Worm (Caenorhabditis elegans) whole organism, L1 larva: Measurements from ENCODE around the gene srlf-3.

ENCODE experiments used
- C04F5.9 ChIP-seq: sonication (generic microtip); optimal IDR thresholded peaks from 2 replicates; lab custom pipeline; 2016; ENCODE audit warnings: missing genetic modification characterization, missing compliant biosample characterization
- C34B4.2 ChIP-seq: sonication (generic microtip); optimal IDR thresholded peaks from 2 replicates; lab custom pipeline; 2017; ENCODE audit warnings: mild to moderate bottlenecking, missing genetic modification characterization, missing compliant biosample characterization
- aha-1 ChIP-seq: fragments of 150-350 bp; optimal IDR thresholded peaks from 2 replicates; lab custom pipeline; 2014; ENCODE audit warnings: missing biosample characterization, missing genetic modification characterization
- aly-2 ChIP-seq: fragments of 150-350 bp; optimal IDR thresholded peaks from 2 replicates; lab custom pipeline; 2014; ENCODE audit warnings: missing biosample characterization, missing genetic modification characterization
- blmp-1 ChIP-seq: fragments of 150-350 bp; optimal IDR thresholded peaks from 2 replicates; lab custom pipeline; 2014; ENCODE audit warnings: missing biosample characterization, missing genetic modification characterization
- ceh-8 ChIP-seq: fragments of 200-800 bp; sonication (Bioruptor generic); optimal IDR thresholded peaks from 2 replicates; lab custom pipeline; 2018; ENCODE audit warnings: mild to moderate bottlenecking, missing genetic modification characterization, moderate library complexity, missing compliant biosample characterization
- ceh-82 ChIP-seq, 3 experiments: fragments of 150-350 bp in 1 of 3; sonication (generic microtip) in 2 of 3; optimal IDR thresholded peaks; 2 replicates each; lab custom pipeline; 2014 to 2017; ENCODE audit warnings: missing biosample characterization in 3 of 3, missing genetic modification characterization in 3 of 3
- ceh-88 ChIP-seq: fragments of 200-800 bp; sonication (Bioruptor generic); IDR thresholded peaks from 2 replicates; pipeline ENCODE4 v1.3.6; 2022; ENCODE audit warnings: missing genetic modification characterization, missing compliant biosample characterization
- dsc-1 ChIP-seq: sonication (generic microtip); optimal IDR thresholded peaks from 2 replicates; lab custom pipeline; 2016; ENCODE audit warnings: mild to moderate bottlenecking, missing genetic modification characterization, missing compliant biosample characterization
- efl-1 ChIP-seq, 4 experiments: fragments of 150-350 bp; optimal IDR thresholded peaks in 3 of 4; peaks in 1 of 4; 1 replicate in 1 of 4; 2 replicates in 3 of 4; lab custom pipeline; 2014; ENCODE audit warnings: missing biosample characterization in 2 of 4, missing genetic modification characterization in 2 of 4, missing genetic modification reagents in 2 of 4
- efl-3 ChIP-seq: fragments of 200-800 bp; sonication (Bioruptor generic); optimal IDR thresholded peaks from 2 replicates; lab custom pipeline; 2018; ENCODE audit warnings: mild to moderate bottlenecking, missing genetic modification characterization, missing compliant biosample characterization
- elt-2 ChIP-seq: sonication (generic microtip); optimal IDR thresholded peaks from 2 replicates; lab custom pipeline; 2016; ENCODE audit warnings: missing genetic modification characterization, mild to moderate bottlenecking, inconsistent platforms, missing compliant biosample characterization, missing genetic modification reagents
- elt-3 ChIP-seq, 6 experiments: fragments of 150-350 bp in 1 of 6; sonication (generic microtip); optimal IDR thresholded peaks; 2 replicates each; lab custom pipeline; 2017 to 2018; ENCODE audit warnings: missing biosample characterization in 6 of 6, missing genetic modification characterization in 6 of 6, inconsistent platforms in 1 of 6
- ets-5 ChIP-seq: fragments of 200-800 bp; sonication (Bioruptor generic); IDR thresholded peaks from 2 replicates; pipeline ENCODE4 v1.3.6; 2022; ENCODE audit warnings: missing genetic modification characterization, missing compliant biosample characterization
- fkh-10 ChIP-seq: sonication (generic microtip); optimal IDR thresholded peaks from 2 replicates; lab custom pipeline; 2017; ENCODE audit warnings: missing biosample characterization, missing genetic modification reagents, missing genetic modification characterization
- fkh-8 ChIP-seq: sonication (generic microtip); optimal IDR thresholded peaks from 2 replicates; lab custom pipeline; 2016; ENCODE audit warnings: mild to moderate bottlenecking, missing genetic modification characterization, missing compliant biosample characterization
- fos-1 ChIP-seq: fragments of 150-350 bp; optimal IDR thresholded peaks from 2 replicates; lab custom pipeline; 2014; ENCODE audit warnings: missing biosample characterization, missing genetic modification characterization
- hlh-4 ChIP-seq: sonication (generic microtip); optimal IDR thresholded peaks from 2 replicates; lab custom pipeline; 2016; ENCODE audit warnings: mild to moderate bottlenecking, missing genetic modification characterization, missing compliant biosample characterization
- hpl-2 ChIP-seq: fragments of 150-350 bp; optimal IDR thresholded peaks from 2 replicates; lab custom pipeline; 2014; ENCODE audit warnings: missing biosample characterization, missing genetic modification reagents, missing genetic modification characterization
- irx-1 ChIP-seq: sonication (generic microtip); optimal IDR thresholded peaks from 2 replicates; lab custom pipeline; 2016; ENCODE audit warnings: missing genetic modification characterization, missing compliant biosample characterization
- isw-1 ChIP-seq: fragments of 200-800 bp; sonication (Bioruptor generic); IDR thresholded peaks from 2 replicates; pipeline ENCODE4 v1.3.6; 2022; ENCODE audit warnings: missing genetic modification characterization, missing compliant biosample characterization
- lin-14 ChIP-seq: fragments of 200-800 bp; sonication (Bioruptor generic); optimal IDR thresholded peaks from 2 replicates; lab custom pipeline; 2018; ENCODE audit warnings: mild to moderate bottlenecking, missing genetic modification characterization, moderate library complexity, missing compliant biosample characterization
- lin-15B ChIP-seq: fragments of 150-350 bp; sonication (generic microtip); optimal IDR thresholded peaks from 3 replicates; lab custom pipeline; 2014; ENCODE audit warnings: missing biosample characterization, missing genetic modification characterization
- lin-35 ChIP-seq, 2 experiments: fragments of 150-350 bp; optimal IDR thresholded peaks; 2 replicates each; lab custom pipeline; 2014; ENCODE audit warnings: missing biosample characterization in 2 of 2, missing genetic modification characterization in 2 of 2, missing genetic modification reagents in 2 of 2
- lin-39 ChIP-seq: fragments of 150-350 bp; optimal IDR thresholded peaks from 2 replicates; lab custom pipeline; 2014; ENCODE audit warnings: missing biosample characterization, missing genetic modification reagents, missing genetic modification characterization
- lsy-2 ChIP-seq, 2 experiments: fragments of 150-350 bp; optimal IDR thresholded peaks; 2 replicates each; lab custom pipeline; 2014; ENCODE audit warnings: missing biosample characterization in 2 of 2, missing genetic modification characterization in 2 of 2
- mab-9 ChIP-seq: fragments of 200-800 bp; sonication (Bioruptor generic); IDR thresholded peaks from 2 replicates; pipeline ENCODE4 v1.3.6; 2022; ENCODE audit warnings: missing genetic modification reagents, missing genetic modification characterization, missing compliant biosample characterization
- nhr-12 ChIP-seq: sonication (generic microtip); optimal IDR thresholded peaks from 2 replicates; lab custom pipeline; 2017; ENCODE audit warnings: missing biosample characterization, missing genetic modification characterization
- nhr-19 ChIP-seq: fragments of 200-800 bp; sonication (Bioruptor generic); conservative IDR thresholded peaks from 2 replicates; pipeline ENCODE4 v1.3.6; 2022; ENCODE audit warnings: missing genetic modification characterization, missing compliant biosample characterization
- nhr-20 ChIP-seq: sonication (generic microtip); optimal IDR thresholded peaks from 2 replicates; lab custom pipeline; 2016; ENCODE audit warnings: mild to moderate bottlenecking, missing genetic modification characterization, missing compliant biosample characterization
- nhr-28 ChIP-seq: fragments of 150-350 bp; optimal IDR thresholded peaks from 2 replicates; lab custom pipeline; 2014; ENCODE audit warnings: missing biosample characterization, missing genetic modification characterization
- nhr-71 ChIP-seq: sonication (generic microtip); optimal IDR thresholded peaks from 2 replicates; lab custom pipeline; 2016; ENCODE audit warnings: mild to moderate bottlenecking, missing genetic modification characterization, moderate library complexity, missing compliant biosample characterization
- nhr-90 ChIP-seq: sonication (generic microtip); optimal IDR thresholded peaks from 2 replicates; lab custom pipeline; 2016; ENCODE audit warnings: mild to moderate bottlenecking, missing genetic modification characterization, missing compliant biosample characterization; ENCODE audit not compliant: poor library complexity
- pax-3 ChIP-seq: fragments of 200-800 bp; sonication (Bioruptor generic); optimal IDR thresholded peaks from 2 replicates; lab custom pipeline; 2018; ENCODE audit warnings: mild to moderate bottlenecking, missing genetic modification characterization, moderate library complexity, missing compliant biosample characterization
- pqm-1 ChIP-seq: sonication (generic microtip); optimal IDR thresholded peaks from 3 replicates; lab custom pipeline; 2017; ENCODE audit warnings: missing biosample characterization, missing genetic modification characterization
- snpc-4 ChIP-seq: fragments of 150-350 bp; optimal IDR thresholded peaks from 2 replicates; lab custom pipeline; 2014; ENCODE audit warnings: missing biosample characterization, missing genetic modification characterization
- snu-23 ChIP-seq: sonication (generic microtip); optimal IDR thresholded peaks from 2 replicates; lab custom pipeline; 2016; ENCODE audit warnings: missing genetic modification characterization, missing compliant biosample characterization
- tbx-2 ChIP-seq: sonication (generic microtip); optimal IDR thresholded peaks from 2 replicates; lab custom pipeline; 2016; ENCODE audit warnings: missing genetic modification characterization, missing compliant biosample characterization
- unc-30 ChIP-seq: sonication (generic microtip); optimal IDR thresholded peaks from 2 replicates; lab custom pipeline; 2017; ENCODE audit warnings: missing biosample characterization, missing genetic modification characterization
- unc-62 ChIP-seq: fragments of 150-350 bp; optimal IDR thresholded peaks from 2 replicates; lab custom pipeline; 2014; ENCODE audit warnings: missing biosample characterization, missing genetic modification reagents, missing genetic modification characterization

srlf-3 gene

ce11 chrIV:8450534-8450933 lies 36.7 kb upstream of the srlf-3 start (continued):
- TF ChIP-seq nhr-90 (tag; lab: Kevin White, UChicago) (peak; percentile 1), irx-1 (tag; lab: Kevin White, UChicago) (no peak), lsy-2 (tag; optimal IDR thresholded peaks at IDR 0.05; lab: Kevin White, UChicago) (peak in 1 of 2 experiments; percentile 12), dsc-1 (tag; lab: Kevin White, UChicago) (no peak), lin-39 (no peak), fkh-8 (tag; lab: Kevin White, UChicago) (no peak), nhr-20 (no peak), snpc-4 (tag; lab: Kevin White, UChicago) (no peak), lin-15B (tag; lab: Kevin White, UChicago) (no peak), ceh-8 (GFP tag; lab: Kevin White, UChicago) (no peak), aha-1 (tag; lab: Kevin White, UChicago) (no peak), unc-62 (no peak)
- TF ChIP-seq, all 84 proteins: peak for 9

ce11 chrIV:8451709-8452248 lies 35.5 kb upstream of the srlf-3 start, which contains the start of gene eppl-1:
Gene eppl-1 (minus strand): TSS chrIV:8451759.
- no peak for TF ChIP-seq isw-1
- TF ChIP-seq efl-3 (GFP tag; lab: Kevin White, UChicago): no peak
- no peak for TF ChIP-seq C04F5.9
- TF ChIP-seq blmp-1: peak; percentile 7
- no peak for TF ChIP-seq snu-23 (GFP tag; lab: Kevin White, UChicago)
- peak in 2 of 6 experiments; percentile 85 for TF ChIP-seq elt-3 (tag; optimal IDR thresholded peaks at IDR 0.05; lab: Kevin White, UChicago)
- TF ChIP-seq nhr-71 (tag; lab: Kevin White, UChicago): peak; percentile 9
- TF ChIP-seq unc-30: no peak
- TF ChIP-seq ceh-82 (tag; optimal IDR thresholded peaks at IDR 0.05; lab: Kevin White, UChicago): no peak
- no peak for TF ChIP-seq lin-15B (tag; lab: Kevin White, UChicago)
- TF ChIP-seq tbx-2: peak; percentile 0
- peak; percentile 56 for TF ChIP-seq lin-14 (GFP tag; lab: Kevin White, UChicago)
- TF ChIP-seq hlh-4 (tag; lab: Kevin White, UChicago): no peak
- peak; percentile 92 for TF ChIP-seq elt-2 (tag; lab: Kevin White, UChicago)
- no peak for TF ChIP-seq efl-1 (optimal IDR thresholded peaks at IDR 0.05; lab: Kevin White, UChicago)
- TF ChIP-seq efl-1 (GFP tag; optimal IDR thresholded peaks at IDR 0.05 in 1 of 2; lab: Kevin White, UChicago): peak in 1 of 2 experiments; percentile 13

ce11 chrIV:8453178-8453577 lies 34.1 kb upstream of the srlf-3 start:
- TF ChIP-seq nhr-71 (tag; lab: Kevin White, UChicago) (peak; percentile 6), nhr-90 (tag; lab: Kevin White, UChicago) (no peak), pqm-1 (tag; lab: Kevin White, UChicago) (peak; percentile 52), lin-14 (GFP tag; lab: Kevin White, UChicago) (no peak), pax-3 (tag; lab: Kevin White, UChicago) (no peak), fkh-8 (tag; lab: Kevin White, UChicago) (no peak), unc-30 (no peak), nhr-28 (tag; lab: Kevin White, UChicago) (no peak), ets-5 (no peak), hpl-2 (GFP tag; lab: Kevin White, UChicago) (no peak), hlh-4 (tag; lab: Kevin White, UChicago) (no peak), fkh-10 (GFP tag; lab: Kevin White, UChicago) (no peak), nhr-19 (no peak), ceh-88 (no peak), lin-35 (GFP tag; optimal IDR thresholded peaks at IDR 0.05; lab: Kevin White, UChicago) (peak in 1 of 2 experiments; percentile 2), tbx-2 (no peak), elt-2 (tag; lab: Kevin White, UChicago) (peak; percentile 96), mab-9 (GFP tag; lab: Robert Waterston, UW) (no peak), nhr-12 (no peak), C34B4.2 (no peak), ceh-82 (tag; optimal IDR thresholded peaks at IDR 0.05; lab: Kevin White, UChicago) (no peak), fos-1 (tag; lab: Kevin White, UChicago) (no peak), aly-2 (tag; lab: Kevin White, UChicago) (no peak), unc-62 (no peak)
